Fruit fly (Drosophila melanogaster) whole organism, adult: ENCODE measurements around the gene Ubqn.

Source experiments
- CG11617 ChIP-seq: fragments of 200-800 bp; sonication (Bioruptor generic); optimal IDR thresholded peaks from 2 replicates; lab custom pipeline; 2017; ENCODE audit warnings: mild to moderate bottlenecking, missing biosample characterization, missing genetic modification reagents, missing genetic modification characterization
- CG12768 ChIP-seq: fragments of 200-800 bp; sonication (Bioruptor generic); optimal IDR thresholded peaks from 2 replicates; lab custom pipeline; 2017; ENCODE audit warnings: missing biosample characterization, missing genetic modification characterization, mild to moderate bottlenecking, moderate library complexity, missing genetic modification reagents
- CG14711 ChIP-seq: fragments of 200-800 bp; sonication (Bioruptor generic); optimal IDR thresholded peaks from 2 replicates; lab custom pipeline; 2018; ENCODE audit warnings: missing biosample characterization, mild to moderate bottlenecking, missing genetic modification characterization, moderate library complexity
- CG1620 ChIP-seq: fragments of 200-800 bp; sonication (Bioruptor generic); optimal IDR thresholded peaks from 2 replicates; lab custom pipeline; 2016; ENCODE audit warnings: missing biosample characterization, missing genetic modification characterization
- CG33017 ChIP-seq: fragments of 200-800 bp; sonication (Bioruptor generic); optimal IDR thresholded peaks from 2 replicates; lab custom pipeline; 2018; ENCODE audit warnings: missing biosample characterization, mild to moderate bottlenecking, missing genetic modification characterization, moderate library complexity
- CG5204 ChIP-seq: fragments of 200-800 bp; sonication (Bioruptor generic); optimal IDR thresholded peaks from 2 replicates; lab custom pipeline; 2016; ENCODE audit warnings: missing biosample characterization, missing genetic modification characterization
- CG7045 ChIP-seq: fragments of 200-800 bp; sonication (Bioruptor generic); optimal IDR thresholded peaks from 2 replicates; lab custom pipeline; 2017; ENCODE audit warnings: missing biosample characterization, mild to moderate bottlenecking, missing genetic modification characterization
- CG7101 ChIP-seq: fragments of 200-800 bp; sonication (Bioruptor generic); optimal IDR thresholded peaks from 2 replicates; lab custom pipeline; 2018; ENCODE audit warnings: missing biosample characterization, mild to moderate bottlenecking, missing genetic modification characterization, moderate library complexity
- Clk ChIP-seq: fragments of 200-800 bp; sonication (Bioruptor generic); optimal IDR thresholded peaks from 2 replicates; lab custom pipeline; 2017; ENCODE audit warnings: missing biosample characterization, missing genetic modification characterization
- Crg-1 ChIP-seq: fragments of 200-800 bp; sonication (Bioruptor generic); optimal IDR thresholded peaks from 2 replicates; lab custom pipeline; 2016; ENCODE audit warnings: missing biosample characterization, missing genetic modification characterization
- Hr96 ChIP-seq: fragments of 200-800 bp; sonication (Bioruptor generic); optimal IDR thresholded peaks from 2 replicates; lab custom pipeline; 2016; ENCODE audit warnings: missing biosample characterization, missing genetic modification characterization
- Mnt ChIP-seq: fragments of 200-800 bp; sonication (Bioruptor generic); optimal IDR thresholded peaks from 2 replicates; lab custom pipeline; 2016; ENCODE audit warnings: missing biosample characterization, mild to moderate bottlenecking, missing genetic modification characterization
- bab1 ChIP-seq: fragments of 200-800 bp; sonication (Bioruptor generic); optimal IDR thresholded peaks from 3 replicates; lab custom pipeline; 2019; ENCODE audit warnings: missing biosample characterization, mild to moderate bottlenecking, missing genetic modification characterization, moderate library complexity
- cic ChIP-seq: fragments of 200-800 bp; sonication (Bioruptor generic); optimal IDR thresholded peaks from 2 replicates; lab custom pipeline; 2017; ENCODE audit warnings: missing biosample characterization, mild to moderate bottlenecking, missing genetic modification characterization, moderate library complexity
- cnc ChIP-seq, 2 experiments: fragments of >200 bp; optimal IDR thresholded peaks; 2 replicates each; lab custom pipeline; 2017
- kay ChIP-seq: fragments of 200-800 bp; sonication (Bioruptor generic); peaks from one replicate; lab custom pipeline; 2016; ENCODE audit warnings: missing biosample characterization, missing genetic modification characterization, borderline replicate concordance
- ovo ChIP-seq: fragments of 200-800 bp; sonication (Bioruptor generic); optimal IDR thresholded peaks from 2 replicates; lab custom pipeline; 2016; ENCODE audit warnings: missing biosample characterization, missing genetic modification characterization
- pad ChIP-seq: fragments of 200-800 bp; sonication (Bioruptor generic); optimal IDR thresholded peaks from 3 replicates; lab custom pipeline; 2017; ENCODE audit warnings: missing biosample characterization, missing genetic modification characterization, mild to moderate bottlenecking, moderate library complexity, missing genetic modification reagents
- tj ChIP-seq: fragments of 200-800 bp; sonication (Bioruptor generic); optimal IDR thresholded peaks from 3 replicates; lab custom pipeline; 2017; ENCODE audit warnings: missing biosample characterization, mild to moderate bottlenecking, missing genetic modification characterization, moderate library complexity
- toe ChIP-seq: fragments of 200-800 bp; sonication (Bioruptor generic); optimal IDR thresholded peaks from 2 replicates; lab custom pipeline; 2016; ENCODE audit warnings: missing biosample characterization, missing genetic modification characterization

Gene Ubqn

dm6 chrX:19640707-19641248 lies 42.8 kb upstream of the Ubqn start:
- TF ChIP-seq pad (GFP tag; lab: Kevin White, UChicago) (peak; percentile 70), bab1 (GFP tag; lab: Kevin White, UChicago) (peak; percentile 24), kay (GFP tag; lab: Kevin White, UChicago) (no peak)

- TF ChIP-seq bab1 (GFP tag; lab: Kevin White, UChicago) (peak; percentile 55), pad (GFP tag; lab: Kevin White, UChicago) (peak; percentile 39), CG14711 (tag; lab: Kevin White, UChicago) (no peak), ovo (GFP tag; lab: Kevin White, UChicago) (peak; percentile 95), CG1620 (peak; percentile 65), cnc (optimal IDR thresholded peaks at IDR 0.05; lab: Kevin White, UChicago) (no peak), kay (GFP tag; lab: Kevin White, UChicago) (no peak), Mnt (GFP tag; lab: Kevin White, UChicago) (peak; percentile 31), CG11617 (peak; percentile 18), tj (GFP tag; lab: Kevin White, UChicago) (peak; percentile 41), CG7101 (tag; lab: Kevin White, UChicago) (peak; percentile 40), CG7045 (GFP tag; lab: Kevin White, UChicago) (no peak), Crg-1 (GFP tag; lab: Kevin White, UChicago) (no peak), CG12768 (GFP tag; lab: Kevin White, UChicago) (peak; percentile 1)
These were observed 40.6 kb upstream of the Ubqn start, which contains the start of the genes CG12237 and Sec61gamma for dm6 chrX:19642819-19643504. TSS of gene CG12237 (minus strand) at chrX:19642869. TSS of gene Sec61gamma (plus strand) at chrX:19643327.

dm6 chrX:19645873-19646541 lies 37.6 kb upstream of the Ubqn start, which contains the start of gene Arp10:
TSS of gene Arp10 (minus strand) at chrX:19646176.
- TF ChIP-seq CG7101 (tag; lab: Kevin White, UChicago) (no peak), CG14711 (tag; lab: Kevin White, UChicago) (no peak), ovo (GFP tag; lab: Kevin White, UChicago) (no peak), Hr96 (GFP tag; lab: Kevin White, UChicago) (no peak), bab1 (GFP tag; lab: Kevin White, UChicago) (peak; percentile 15), CG33017 (tag; lab: Kevin White, UChicago) (peak; percentile 36), pad (GFP tag; lab: Kevin White, UChicago) (no peak)

- TF ChIP-seq CG14711 (tag; lab: Kevin White, UChicago) = peak; percentile 93
- TF ChIP-seq Hr96 (GFP tag; lab: Kevin White, UChicago) = no peak
- peak; percentile 87 for TF ChIP-seq ovo (GFP tag; lab: Kevin White, UChicago)
- no peak for TF ChIP-seq CG7045 (GFP tag; lab: Kevin White, UChicago)
- no peak for TF ChIP-seq CG33017 (tag; lab: Kevin White, UChicago)
- TF ChIP-seq CG1620 = peak; percentile 81
- peak; percentile 71 for TF ChIP-seq pad (GFP tag; lab: Kevin White, UChicago)
- TF ChIP-seq CG12768 (GFP tag; lab: Kevin White, UChicago) = peak; percentile 21
- TF ChIP-seq cnc (optimal IDR thresholded peaks at IDR 0.05; lab: Kevin White, UChicago) = no peak
- TF ChIP-seq Mnt (GFP tag; lab: Kevin White, UChicago) = peak; percentile 66
- peak; percentile 3 for TF ChIP-seq Clk (GFP tag; lab: Kevin White, UChicago)
- TF ChIP-seq Crg-1 (GFP tag; lab: Kevin White, UChicago) = peak; percentile 56
- peak; percentile 55 for TF ChIP-seq CG11617
- peak; percentile 58 for TF ChIP-seq CG7101 (tag; lab: Kevin White, UChicago)
- TF ChIP-seq kay (GFP tag; lab: Kevin White, UChicago) = no peak
- TF ChIP-seq cic (GFP tag; lab: Kevin White, UChicago) = no peak
- no peak for TF ChIP-seq CG5204 (GFP tag; lab: Kevin White, UChicago)
- no peak for TF ChIP-seq toe (GFP tag; lab: Kevin White, UChicago)
- no peak for TF ChIP-seq bab1 (GFP tag; lab: Kevin White, UChicago)
- peak; percentile 53 for TF ChIP-seq tj (GFP tag; lab: Kevin White, UChicago)
These were observed 31.7 kb upstream of the Ubqn start, which contains the start of the genes Ranbp21 and Elys for dm6 chrX:19651757-19652419. TSS of gene Ranbp21 (minus strand) at chrX:19652269. TSS of gene Elys (plus strand) at chrX:19652305.

dm6 chrX:19662583-19663195 lies 20.9 kb upstream of the Ubqn start:
- TF ChIP-seq ovo (GFP tag; lab: Kevin White, UChicago) (no peak), CG7045 (GFP tag; lab: Kevin White, UChicago) (no peak), CG7101 (tag; lab: Kevin White, UChicago) (no peak), CG11617 (no peak), cic (GFP tag; lab: Kevin White, UChicago) (no peak), toe (GFP tag; lab: Kevin White, UChicago) (no peak), Clk (GFP tag; lab: Kevin White, UChicago) (no peak), CG12768 (GFP tag; lab: Kevin White, UChicago) (peak; percentile 1), CG14711 (tag; lab: Kevin White, UChicago) (no peak), CG5204 (GFP tag; lab: Kevin White, UChicago) (no peak), cnc (optimal IDR thresholded peaks at IDR 0.05; lab: Kevin White, UChicago) (no peak), CG1620 (peak; percentile 29), pad (GFP tag; lab: Kevin White, UChicago) (no peak), CG33017 (tag; lab: Kevin White, UChicago) (no peak), Mnt (GFP tag; lab: Kevin White, UChicago) (no peak), Hr96 (GFP tag; lab: Kevin White, UChicago) (no peak), bab1 (GFP tag; lab: Kevin White, UChicago) (peak; percentile 40)
